Worm (Caenorhabditis elegans) whole organism, late embryonic: ENCODE data around the gene sru-48.

ENCODE experiments used
- C08G9.2 ChIP-seq: sonication (generic microtip); optimal IDR thresholded peaks from 2 replicates; lab custom pipeline; 2016; ENCODE audit warnings: mild to moderate bottlenecking, missing genetic modification characterization, moderate library complexity, missing compliant biosample characterization
- C38D4.7 ChIP-seq: fragments of 200-800 bp; sonication (Bioruptor generic); optimal IDR thresholded peaks from 2 replicates; lab custom pipeline; 2018; ENCODE audit warnings: mild to moderate bottlenecking, missing genetic modification characterization, moderate library complexity, missing compliant biosample characterization
- K02D7.2 ChIP-seq: sonication (generic microtip); optimal IDR thresholded peaks from 2 replicates; lab custom pipeline; 2017; ENCODE audit warnings: mild to moderate bottlenecking, missing genetic modification characterization, missing compliant biosample characterization
- ama-1 ChIP-seq: fragments of 150-350 bp; optimal IDR thresholded peaks from 2 replicates; lab custom pipeline; 2014
- ceh-18 ChIP-seq: sonication (generic microtip); optimal IDR thresholded peaks from 2 replicates; lab custom pipeline; 2016; ENCODE audit warnings: missing genetic modification characterization, missing compliant biosample characterization
- ceh-2 ChIP-seq: sonication (generic microtip); optimal IDR thresholded peaks from 2 replicates; lab custom pipeline; 2016; ENCODE audit warnings: missing genotype, missing genetic modification characterization, missing compliant biosample characterization
- ceh-22 ChIP-seq: sonication (generic microtip); optimal IDR thresholded peaks from 2 replicates; lab custom pipeline; 2017; ENCODE audit warnings: missing biosample characterization, missing genetic modification characterization
- ceh-24 ChIP-seq: sonication (generic microtip); optimal IDR thresholded peaks from 2 replicates; lab custom pipeline; 2016; ENCODE audit warnings: mild to moderate bottlenecking, missing genetic modification characterization, missing compliant biosample characterization
- ceh-30 ChIP-seq: fragments of 150-350 bp; optimal IDR thresholded peaks from 2 replicates; lab custom pipeline; 2014; ENCODE audit warnings: missing biosample characterization, missing genetic modification characterization
- ceh-31 ChIP-seq: sonication (generic microtip); optimal IDR thresholded peaks from 2 replicates; lab custom pipeline; 2016; ENCODE audit warnings: missing genetic modification characterization, missing compliant biosample characterization
- che-1 ChIP-seq: sonication (generic microtip); optimal IDR thresholded peaks from 2 replicates; lab custom pipeline; 2016; ENCODE audit warnings: mild to moderate bottlenecking, missing genetic modification characterization, missing compliant biosample characterization
- dmd-4 ChIP-seq: sonication (generic microtip); optimal IDR thresholded peaks from 2 replicates; lab custom pipeline; 2016; ENCODE audit warnings: borderline replicate concordance, missing genetic modification characterization, missing compliant biosample characterization
- elt-2 ChIP-seq: sonication (generic microtip); optimal IDR thresholded peaks from 2 replicates; lab custom pipeline; 2016; ENCODE audit warnings: missing genetic modification reagents, missing genetic modification characterization, missing compliant biosample characterization
- elt-4 ChIP-seq: sonication (generic microtip); optimal IDR thresholded peaks from 2 replicates; lab custom pipeline; 2016; ENCODE audit warnings: missing genetic modification characterization, missing compliant biosample characterization
- ets-4 ChIP-seq: sonication (generic microtip); optimal IDR thresholded peaks from 2 replicates; lab custom pipeline; 2016; ENCODE audit warnings: missing genetic modification characterization, missing compliant biosample characterization
- fax-1 ChIP-seq: sonication (generic microtip); optimal IDR thresholded peaks from 2 replicates; lab custom pipeline; 2016; ENCODE audit warnings: missing genotype, missing genetic modification characterization, missing compliant biosample characterization
- hlh-13 ChIP-seq: fragments of 200-800 bp; sonication (Bioruptor generic); optimal IDR thresholded peaks from 2 replicates; lab custom pipeline; 2018; ENCODE audit warnings: mild to moderate bottlenecking, missing genetic modification characterization, missing compliant biosample characterization
- hlh-15 ChIP-seq: sonication (generic microtip); optimal IDR thresholded peaks from 2 replicates; lab custom pipeline; 2016; ENCODE audit warnings: missing genetic modification characterization, missing compliant biosample characterization
- hlh-8 ChIP-seq: sonication (generic microtip); optimal IDR thresholded peaks from 2 replicates; lab custom pipeline; 2016; ENCODE audit warnings: missing genotype, missing genetic modification characterization, missing compliant biosample characterization
- mec-3 ChIP-seq: sonication (generic microtip); optimal IDR thresholded peaks from 2 replicates; lab custom pipeline; 2016; ENCODE audit warnings: borderline replicate concordance, missing genetic modification characterization, missing compliant biosample characterization
- nhr-11 ChIP-seq: fragments of 150-350 bp; optimal IDR thresholded peaks from 2 replicates; lab custom pipeline; 2014; ENCODE audit warnings: missing biosample characterization, missing genetic modification characterization
- nhr-232 ChIP-seq: sonication (generic microtip); optimal IDR thresholded peaks from 2 replicates; lab custom pipeline; 2016; ENCODE audit warnings: missing genetic modification characterization, missing compliant biosample characterization
- pha-2 ChIP-seq: sonication (generic microtip); optimal IDR thresholded peaks from 2 replicates; lab custom pipeline; 2017; ENCODE audit warnings: mild to moderate bottlenecking, missing genetic modification characterization, missing compliant biosample characterization
- pros-1 ChIP-seq: fragments of 150-350 bp; optimal IDR thresholded peaks from 2 replicates; lab custom pipeline; 2014; ENCODE audit warnings: missing biosample characterization, missing genetic modification reagents, missing genetic modification characterization
- ref-2 ChIP-seq: sonication (generic microtip); optimal IDR thresholded peaks from 2 replicates; lab custom pipeline; 2016; ENCODE audit warnings: missing genetic modification characterization, missing compliant biosample characterization
- sox-2 ChIP-seq: fragments of 200-800 bp; sonication (Bioruptor generic); IDR thresholded peaks from 2 replicates; pipeline ENCODE4 v1.3.6; 2022; ENCODE audit warnings: missing genetic modification reagents, missing genetic modification characterization, missing compliant biosample characterization
- sox-4 ChIP-seq: sonication (generic microtip); optimal IDR thresholded peaks from 2 replicates; lab custom pipeline; 2017; ENCODE audit warnings: mild to moderate bottlenecking, missing genetic modification characterization, inconsistent platforms, missing compliant biosample characterization
- syd-9 ChIP-seq: sonication (generic microtip); optimal IDR thresholded peaks from 2 replicates; lab custom pipeline; 2016; ENCODE audit warnings: mild to moderate bottlenecking, missing genetic modification characterization, moderate library complexity, missing compliant biosample characterization
- tbx-2 ChIP-seq: sonication (generic microtip); optimal IDR thresholded peaks from 2 replicates; lab custom pipeline; 2016; ENCODE audit warnings: missing genetic modification characterization, missing compliant biosample characterization
- tbx-7 ChIP-seq: sonication (generic microtip); optimal IDR thresholded peaks from 2 replicates; lab custom pipeline; 2016; ENCODE audit warnings: missing genotype, missing genetic modification characterization, missing compliant biosample characterization
- unc-55 ChIP-seq: sonication (generic microtip); optimal IDR thresholded peaks from 2 replicates; lab custom pipeline; 2017; ENCODE audit warnings: missing biosample characterization, missing genetic modification reagents, missing genetic modification characterization
- ztf-16 ChIP-seq: sonication (generic microtip); optimal IDR thresholded peaks from 2 replicates; lab custom pipeline; 2017; ENCODE audit warnings: missing genetic modification characterization, missing compliant biosample characterization

sru-48 gene

DNA sequence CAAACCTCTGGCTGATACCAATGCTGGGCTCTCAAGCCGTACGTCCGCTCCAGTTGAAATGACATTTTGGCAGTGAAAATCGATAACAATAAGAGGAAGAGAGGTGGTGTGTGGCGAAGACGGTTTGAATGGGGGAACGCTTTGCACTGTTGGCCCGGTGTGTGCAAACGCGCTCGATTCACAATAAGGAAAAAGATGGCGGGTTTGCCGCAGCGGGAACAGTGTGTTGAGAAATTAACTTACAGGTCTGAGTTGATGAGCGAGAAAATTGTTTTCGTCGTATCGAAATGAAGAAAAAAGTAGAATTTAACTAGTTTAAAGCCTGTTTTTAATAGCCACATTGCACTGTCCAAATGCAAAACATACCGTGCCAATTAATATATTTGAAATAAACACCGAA, 924 bp upstream of the sru-48 start, which contains the start of gene metl-9:
Gene metl-9 (minus strand): TSS at position 101 of the 400 bp plus-strand sequence.
- no peak for TF ChIP-seq ets-4 (tag; lab: Kevin White, UChicago)
- no peak for TF ChIP-seq ceh-18 (tag; lab: Kevin White, UChicago)
- TF ChIP-seq ceh-2 (tag; lab: Kevin White, UChicago), result no peak
- no peak for TF ChIP-seq ceh-31 (tag; lab: Kevin White, UChicago)
- TF ChIP-seq pha-2 (tag; lab: Kevin White, UChicago), result no peak
- no peak for TF ChIP-seq C38D4.7
- no peak for TF ChIP-seq ama-1 (lab: Kevin White, UChicago)
- no peak for TF ChIP-seq elt-2 (tag; lab: Kevin White, UChicago)
- no peak for TF ChIP-seq hlh-13 (GFP tag; lab: Kevin White, UChicago)

DNA sequence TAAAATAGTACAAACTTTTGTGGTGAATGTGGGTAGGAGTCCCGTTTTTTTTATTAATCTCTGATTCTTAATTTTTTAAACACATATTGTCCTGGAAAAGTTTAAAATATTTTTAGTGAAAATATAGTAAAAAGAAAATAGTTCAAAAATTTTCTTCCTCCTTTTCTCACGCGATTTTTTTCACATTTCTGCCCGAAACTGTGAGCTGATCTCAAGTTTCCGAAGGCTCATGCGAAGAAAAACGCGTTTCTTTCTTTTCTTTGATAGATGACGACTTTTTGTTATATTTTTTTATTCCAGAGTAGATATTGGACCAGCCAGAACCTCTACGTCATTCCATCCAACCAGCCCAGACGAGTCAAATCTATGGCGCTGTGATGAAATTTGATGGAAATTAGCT, 4.0 kb downstream of the sru-48 start, which contains the start of gene T03G11.9:
Gene T03G11.9 (plus strand): TSS at position 301 of the 400 bp plus-strand sequence.
- TF ChIP-seq ceh-31 (tag; lab: Kevin White, UChicago) (no peak), unc-55 (GFP tag; lab: Kevin White, UChicago) (no peak), C08G9.2 (tag; lab: Kevin White, UChicago) (no peak), tbx-2 (tag; lab: Kevin White, UChicago) (no peak), nhr-232 (no peak), K02D7.2 (tag; lab: Kevin White, UChicago) (no peak), pros-1 (tag; lab: Kevin White, UChicago) (no peak), fax-1 (tag; lab: Kevin White, UChicago) (no peak), hlh-8 (no peak), hlh-15 (tag; lab: Kevin White, UChicago) (no peak), ceh-30 (tag; lab: Kevin White, UChicago) (no peak), nhr-11 (no peak), dmd-4 (tag; lab: Kevin White, UChicago) (no peak), syd-9 (no peak), mec-3 (no peak)
- TF ChIP-seq, all 69 proteins: peak for 0

DNA sequence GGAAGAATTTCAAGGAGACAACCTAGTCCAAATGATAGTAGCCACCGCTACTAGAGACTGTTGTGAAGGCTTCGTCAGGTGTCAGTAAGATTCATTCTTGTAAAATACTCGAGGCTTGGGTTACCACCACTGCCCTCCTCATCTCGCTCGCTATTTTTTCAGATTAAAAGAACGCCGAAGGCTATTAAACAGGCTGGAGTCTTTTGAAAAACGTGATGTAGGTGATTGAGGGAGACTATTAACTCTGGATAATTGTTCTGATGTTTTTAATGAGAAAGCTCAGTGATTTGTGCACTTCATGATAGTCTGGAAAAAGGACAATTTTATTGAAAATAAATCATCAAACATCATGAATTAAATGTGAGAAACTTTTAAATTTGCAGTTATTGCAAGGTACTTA, 9.0 kb downstream of the sru-48 start, which contains the start of gene zig-6:
Gene zig-6 (minus strand): TSS at position 101 of the 400 bp plus-strand sequence.
- TF ChIP-seq sox-4 (tag; lab: Kevin White, UChicago) (no peak), ref-2 (tag; lab: Kevin White, UChicago) (no peak), ceh-24 (tag; lab: Kevin White, UChicago) (no peak), ceh-22 (tag; lab: Kevin White, UChicago) (no peak), elt-2 (tag; lab: Kevin White, UChicago) (no peak), unc-55 (GFP tag; lab: Kevin White, UChicago) (no peak), ztf-16 (tag; lab: Kevin White, UChicago) (no peak)
- TF ChIP-seq, all 69 proteins: peak for 0

DNA sequence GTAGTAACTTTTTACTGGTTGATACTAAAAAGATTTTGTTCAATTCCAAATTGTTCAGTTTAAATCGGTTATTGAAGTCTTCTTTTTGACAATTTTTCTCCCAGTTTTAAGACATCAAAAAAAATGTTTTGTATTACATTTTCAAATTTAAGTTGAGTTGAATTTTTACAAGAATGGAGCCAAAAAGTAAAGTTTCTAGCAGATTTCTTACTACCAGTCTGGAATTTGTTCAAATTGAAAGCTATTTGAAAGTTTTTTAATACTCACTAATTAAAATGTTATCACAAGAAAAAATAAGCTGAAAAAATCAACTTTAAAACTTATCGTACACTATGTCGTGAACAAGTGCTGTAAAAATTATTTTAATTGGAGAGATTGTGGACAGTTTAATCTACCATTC, 10.1 kb downstream of the sru-48 start:
- no peak for TF ChIP-seq dmd-4 (tag; lab: Kevin White, UChicago)
- no peak for TF ChIP-seq tbx-7 (tag; lab: Kevin White, UChicago)
- no peak for TF ChIP-seq ref-2 (tag; lab: Kevin White, UChicago)
- TF ChIP-seq elt-4, result no peak
- TF ChIP-seq sox-2, result no peak
- TF ChIP-seq, all 69 proteins: peak for 0

DNA sequence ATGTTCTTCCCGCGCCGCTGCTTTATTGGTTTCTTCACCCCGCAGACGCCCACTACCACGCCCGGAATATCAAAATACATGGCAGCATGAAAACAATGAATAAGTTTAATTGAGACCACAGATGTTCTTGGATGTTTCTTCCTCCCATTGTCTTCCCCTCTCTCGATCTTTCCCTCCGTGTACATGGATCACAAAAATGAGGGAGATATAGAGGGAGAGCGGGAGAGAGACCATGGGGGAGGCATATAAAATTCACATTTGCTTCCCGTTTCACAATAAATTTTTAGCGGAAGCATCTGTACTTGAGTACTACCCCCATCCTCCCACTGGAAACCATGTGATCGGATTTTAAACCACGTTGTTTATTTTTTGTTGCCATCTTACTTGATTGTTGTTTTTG, 13.4 kb downstream of the sru-48 start:
- TF ChIP-seq hlh-8 (peak; percentile 17), che-1 (tag; lab: Kevin White, UChicago) (no peak), ceh-18 (tag; lab: Kevin White, UChicago) (peak; percentile 23)
